Fruit fly (Drosophila melanogaster) Kc167 (cell line): Measurements from ENCODE around the gene Nup205.

Source experiments
- Myc ChIP-seq: fragments of >200 bp; optimal IDR thresholded peaks from 2 replicates; lab custom pipeline; 2017; ENCODE audit warnings: missing external identifiers
- h ChIP-seq: fragments of >200 bp; optimal IDR thresholded peaks from 3 replicates; lab custom pipeline; 2018; ENCODE audit warnings: missing external identifiers
- psq ChIP-seq: fragments of >200 bp; optimal IDR thresholded peaks from 2 replicates; lab custom pipeline; 2017; ENCODE audit warnings: missing external identifiers
- ttk ChIP-seq: sonication (Bioruptor generic); optimal IDR thresholded peaks from 2 replicates; lab custom pipeline; 2017; ENCODE audit warnings: missing external identifiers

DNA sequence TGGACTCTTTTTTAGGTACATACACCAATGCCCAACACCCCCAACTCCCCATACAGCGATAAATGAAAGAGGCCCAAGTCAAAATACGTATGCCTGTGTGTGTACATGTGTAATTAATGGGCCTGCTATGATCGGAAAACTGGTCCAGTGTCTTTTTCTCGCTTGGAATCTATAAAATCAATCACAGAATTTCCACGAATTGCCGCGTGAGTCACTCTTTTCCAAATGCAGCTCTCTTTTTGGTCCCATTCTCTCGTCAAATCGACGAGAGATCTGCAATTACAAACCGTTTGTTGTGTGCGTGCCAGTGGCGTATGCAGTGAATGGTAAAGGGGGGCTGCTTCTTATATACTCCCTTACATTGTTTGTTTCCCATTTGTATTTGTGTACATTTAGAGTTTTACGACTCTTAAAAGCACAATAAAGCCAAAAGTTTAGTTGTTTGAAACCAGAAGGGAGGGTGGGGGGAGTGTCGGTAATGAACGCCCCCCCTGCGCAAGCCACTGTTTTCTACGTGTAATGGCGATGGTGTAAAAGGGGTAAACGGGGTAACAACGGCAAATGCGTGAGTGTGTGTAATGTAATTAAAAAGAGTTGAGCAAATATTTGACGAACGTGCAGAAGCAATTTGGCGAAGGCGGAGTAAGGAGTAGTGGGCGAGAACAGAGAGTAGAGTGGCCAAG, 5.2 kb upstream of the Nup205 start:
- TF ChIP-seq ttk (lab: Kevin White, UChicago) (no peak), psq (lab: Kevin White, UChicago) (no peak), Myc (no peak), h (lab: Kevin White, UChicago) (no peak)
